Fruit fly (Drosophila melanogaster) whole organism, embryonic: ENCODE results near the gene CG11905.

Experiments used
- Adf1 ChIP-seq: fragments of 200-800 bp; sonication (Bioruptor generic); IDR thresholded peaks from 2 replicates; pipeline ENCODE4 v1.3.6; 2022; ENCODE audit warnings: missing biosample characterization, missing genetic modification characterization
- Blimp-1 ChIP-seq: fragments of 200-800 bp; sonication (Bioruptor generic); optimal IDR thresholded peaks from 3 replicates; lab custom pipeline; 2018; ENCODE audit warnings: missing biosample characterization, missing genetic modification characterization, mild to moderate bottlenecking, moderate library complexity, missing genetic modification reagents
- CG10543 ChIP-seq: fragments of 200-800 bp; sonication (Bioruptor generic); optimal IDR thresholded peaks from 3 replicates; lab custom pipeline; 2017; ENCODE audit warnings: missing biosample characterization, mild to moderate bottlenecking, missing genetic modification characterization, moderate library complexity
- CG11504 ChIP-seq: fragments of 200-800 bp; sonication (Bioruptor generic); optimal IDR thresholded peaks from 3 replicates; lab custom pipeline; 2019; ENCODE audit warnings: missing biosample characterization, mild to moderate bottlenecking, missing genetic modification characterization, moderate library complexity
- CG12155 ChIP-seq: fragments of 200-800 bp; sonication (Bioruptor generic); optimal IDR thresholded peaks from 3 replicates; lab custom pipeline; 2016; ENCODE audit warnings: missing biosample characterization, missing genetic modification characterization
- CG15011 ChIP-seq: fragments of 200-800 bp; sonication (Bioruptor generic); optimal IDR thresholded peaks from 3 replicates; lab custom pipeline; 2018; ENCODE audit warnings: missing biosample characterization, mild to moderate bottlenecking, missing genetic modification characterization
- CG1603 ChIP-seq: fragments of 200-800 bp; sonication (Bioruptor generic); optimal IDR thresholded peaks from 2 replicates; lab custom pipeline; 2019; ENCODE audit warnings: missing biosample characterization, mild to moderate bottlenecking, missing genetic modification characterization, moderate library complexity
- CG17328 ChIP-seq: fragments of 200-800 bp; sonication (Bioruptor generic); IDR thresholded peaks from 2 replicates; pipeline ENCODE4 v1.3.6; 2022; ENCODE audit warnings: missing biosample characterization, missing genetic modification characterization
- CG17612 ChIP-seq: fragments of 200-800 bp; sonication (Bioruptor generic); IDR thresholded peaks from 2 replicates; pipeline ENCODE4 v1.3.6; 2022; ENCODE audit warnings: missing biosample characterization, missing genetic modification characterization
- CG17802 ChIP-seq: fragments of 200-800 bp; sonication (Bioruptor generic); optimal IDR thresholded peaks from 2 replicates; lab custom pipeline; 2018; ENCODE audit warnings: missing biosample characterization, mild to moderate bottlenecking, missing genetic modification characterization, moderate library complexity
- CG17829 ChIP-seq: fragments of 200-800 bp; optimal IDR thresholded peaks from 2 replicates; lab custom pipeline; 2019; ENCODE audit warnings: missing biosample characterization, mild to moderate bottlenecking, missing genetic modification characterization, moderate library complexity
- CG18619 ChIP-seq: fragments of 200-800 bp; sonication (Bioruptor generic); optimal IDR thresholded peaks from 3 replicates; lab custom pipeline; 2017; ENCODE audit warnings: missing biosample characterization, mild to moderate bottlenecking, missing genetic modification characterization
- CG2678 ChIP-seq: fragments of 200-800 bp; sonication (Bioruptor generic); optimal IDR thresholded peaks from 3 replicates; lab custom pipeline; 2019; ENCODE audit warnings: missing biosample characterization, mild to moderate bottlenecking, missing genetic modification characterization, moderate library complexity
- CG30403 ChIP-seq: fragments of 200-800 bp; sonication (Bioruptor generic); optimal IDR thresholded peaks from 3 replicates; lab custom pipeline; 2016; ENCODE audit warnings: missing biosample characterization, missing genetic modification characterization
- CG31441 ChIP-seq: fragments of 200-800 bp; sonication (Bioruptor generic); IDR thresholded peaks from 2 replicates; pipeline ENCODE4 v1.3.6; 2022; ENCODE audit warnings: missing biosample characterization, missing genetic modification characterization
- CG32532 ChIP-seq: fragments of 200-800 bp; sonication (Bioruptor generic); IDR thresholded peaks from 2 replicates; pipeline ENCODE4 v1.3.6; 2022; ENCODE audit warnings: missing biosample characterization, missing genetic modification characterization
- CG3838 ChIP-seq: fragments of 200-800 bp; sonication (Bioruptor generic); optimal IDR thresholded peaks from 3 replicates; lab custom pipeline; 2016; ENCODE audit warnings: missing biosample characterization, missing genetic modification characterization
- CG3847 ChIP-seq: fragments of 200-800 bp; sonication (Bioruptor generic); IDR thresholded peaks from 2 replicates; pipeline ENCODE4 v1.3.6; 2022; ENCODE audit warnings: missing biosample characterization, missing genetic modification characterization
- CG7839 ChIP-seq: fragments of 200-800 bp; sonication (Bioruptor generic); optimal IDR thresholded peaks from 3 replicates; lab custom pipeline; 2018; ENCODE audit warnings: missing biosample characterization, mild to moderate bottlenecking, missing genetic modification characterization, moderate library complexity
- CG7963 ChIP-seq: fragments of 200-800 bp; sonication (Bioruptor generic); IDR thresholded peaks from 3 replicates; pipeline ENCODE4 v1.3.6; 2022; ENCODE audit warnings: missing biosample characterization, missing genetic modification characterization; ENCODE audit not compliant: partially characterized antibody
- CG9817 ChIP-seq: fragments of 200-800 bp; sonication (Bioruptor generic); optimal IDR thresholded peaks from 2 replicates; lab custom pipeline; 2018; ENCODE audit warnings: missing biosample characterization, mild to moderate bottlenecking, missing genetic modification characterization, moderate library complexity
- D ChIP-seq, 2 experiments: fragments of 200-800 bp in 1 of 2; fragments of >200 bp in 1 of 2; sonication (Bioruptor generic) in 1 of 2; optimal IDR thresholded peaks; 2 replicates in 1 of 2; 3 replicates in 1 of 2; lab custom pipeline; 2017; ENCODE audit warnings: mild to moderate bottlenecking in 1 of 2, missing biosample characterization in 1 of 2, missing genetic modification characterization in 1 of 2, missing genetic modification reagents in 1 of 2
- Dref ChIP-seq: fragments of 200-800 bp; sonication (Bioruptor generic); IDR thresholded peaks from 2 replicates; pipeline ENCODE4 v1.3.6; 2022; ENCODE audit warnings: missing biosample characterization, missing genetic modification characterization
- Fer1 ChIP-seq: fragments of 200-800 bp; sonication (Bioruptor generic); optimal IDR thresholded peaks from 2 replicates; lab custom pipeline; 2017; ENCODE audit warnings: missing biosample characterization, mild to moderate bottlenecking, missing genetic modification characterization
- Fer3 ChIP-seq: fragments of 200-800 bp; sonication (Bioruptor generic); optimal IDR thresholded peaks from 2 replicates; lab custom pipeline; 2018; ENCODE audit warnings: missing biosample characterization, mild to moderate bottlenecking, missing genetic modification characterization, moderate library complexity
- GATAe ChIP-seq: fragments of 200-800 bp; sonication (Bioruptor generic); conservative IDR thresholded peaks from 2 replicates; pipeline ENCODE4 v1.3.6; 2022; ENCODE audit warnings: missing biosample characterization, missing genetic modification characterization
- HmgD ChIP-seq: fragments of 200-800 bp; sonication (Bioruptor generic); optimal IDR thresholded peaks from 3 replicates; lab custom pipeline; 2016; ENCODE audit warnings: missing biosample characterization, missing genetic modification characterization
- Lpt ChIP-seq: fragments of >200 bp; optimal IDR thresholded peaks from 2 replicates; lab custom pipeline; 2018; ENCODE audit warnings: missing biosample characterization, missing genetic modification characterization
- Meics ChIP-seq: fragments of 200-800 bp; sonication (Bioruptor generic); optimal IDR thresholded peaks from 2 replicates; lab custom pipeline; 2017; ENCODE audit warnings: missing biosample characterization, mild to moderate bottlenecking, missing genetic modification characterization
- Optix ChIP-seq: fragments of 200-800 bp; sonication (Bioruptor generic); IDR thresholded peaks from 3 replicates; pipeline ENCODE4 v1.3.6; 2022; ENCODE audit warnings: missing biosample characterization, missing genetic modification characterization
- Sin3A ChIP-seq: fragments of >200 bp; optimal IDR thresholded peaks from 2 replicates; lab custom pipeline; 2018
- Sox100B ChIP-seq: fragments of 200-800 bp; sonication (Bioruptor generic); optimal IDR thresholded peaks from 3 replicates; lab custom pipeline; 2018; ENCODE audit warnings: missing biosample characterization, mild to moderate bottlenecking, missing genetic modification characterization
- Taf1 ChIP-seq: fragments of 200-800 bp; sonication (Bioruptor generic); IDR thresholded peaks from 2 replicates; pipeline ENCODE4 v1.3.6; 2022; ENCODE audit warnings: missing biosample characterization, missing genetic modification characterization
- Xrp1 ChIP-seq: fragments of 200-800 bp; sonication (Bioruptor generic); IDR thresholded peaks from 2 replicates; pipeline ENCODE4 v1.3.6; 2022; ENCODE audit warnings: missing biosample characterization, missing genetic modification characterization
- abd-A ChIP-seq: fragments of 200-800 bp; sonication (Bioruptor generic); optimal IDR thresholded peaks from 3 replicates; lab custom pipeline; 2019; ENCODE audit warnings: missing biosample characterization, mild to moderate bottlenecking, missing genetic modification characterization, moderate library complexity
- ara ChIP-seq: fragments of 200-800 bp; sonication (Bioruptor generic); IDR thresholded peaks from 2 replicates; pipeline ENCODE4 v1.3.6; 2022; ENCODE audit warnings: missing biosample characterization, missing genetic modification characterization
- ash1 ChIP-seq: fragments of 200-800 bp; sonication (Bioruptor generic); optimal IDR thresholded peaks from 2 replicates; lab custom pipeline; 2018; ENCODE audit warnings: missing biosample characterization, mild to moderate bottlenecking, missing genetic modification characterization
- cas ChIP-seq: fragments of 200-800 bp; sonication (Bioruptor generic); IDR thresholded peaks from 2 replicates; pipeline ENCODE4 v1.3.6; 2022; ENCODE audit warnings: missing biosample characterization, missing genetic modification characterization
- chinmo ChIP-seq: fragments of 200-800 bp; sonication (Bioruptor generic); IDR thresholded peaks from 4 replicates; pipeline ENCODE4 v1.3.6; 2022; ENCODE audit warnings: missing biosample characterization, missing genetic modification characterization; ENCODE audit not compliant: partially characterized antibody
- da ChIP-seq: fragments of 200-800 bp; sonication (Bioruptor generic); optimal IDR thresholded peaks from 2 replicates; lab custom pipeline; 2016; ENCODE audit warnings: missing biosample characterization, missing genetic modification characterization
- gcm ChIP-seq: fragments of 200-800 bp; sonication (Bioruptor generic); optimal IDR thresholded peaks from 2 replicates; lab custom pipeline; 2019; ENCODE audit warnings: missing biosample characterization, mild to moderate bottlenecking, missing genetic modification characterization, moderate library complexity
- hb ChIP-seq: fragments of 200-800 bp; sonication (Bioruptor generic); IDR thresholded peaks from 3 replicates; pipeline ENCODE4 v1.3.6; 2022; ENCODE audit warnings: missing biosample characterization, missing genetic modification characterization; ENCODE audit not compliant: partially characterized antibody
- her ChIP-seq: fragments of 200-800 bp; sonication (Bioruptor generic); optimal IDR thresholded peaks from 2 replicates; lab custom pipeline; 2016; ENCODE audit warnings: missing biosample characterization, missing genetic modification characterization
- odd ChIP-seq: fragments of 200-800 bp; sonication (Bioruptor generic); optimal IDR thresholded peaks from 2 replicates; lab custom pipeline; 2017; ENCODE audit warnings: missing biosample characterization, mild to moderate bottlenecking, missing genetic modification characterization
- pb ChIP-seq: fragments of 200-800 bp; sonication (Bioruptor generic); optimal IDR thresholded peaks from 3 replicates; lab custom pipeline; 2016; ENCODE audit warnings: missing biosample characterization, missing genetic modification characterization
- pfk ChIP-seq: fragments of 200-800 bp; sonication (Bioruptor generic); optimal IDR thresholded peaks from 2 replicates; lab custom pipeline; 2018; ENCODE audit warnings: missing biosample characterization, mild to moderate bottlenecking, missing genetic modification characterization, moderate library complexity
- pnt ChIP-seq: fragments of 200-800 bp; sonication (Bioruptor generic); optimal IDR thresholded peaks from 3 replicates; lab custom pipeline; 2016; ENCODE audit warnings: missing biosample characterization, missing genetic modification characterization
- ranshi ChIP-seq: fragments of 200-800 bp; sonication (Bioruptor generic); IDR thresholded peaks from 2 replicates; pipeline ENCODE4 v1.3.6; 2022; ENCODE audit warnings: missing biosample characterization, missing genetic modification characterization
- trem ChIP-seq: fragments of 200-800 bp; optimal IDR thresholded peaks from 3 replicates; lab custom pipeline; 2019; ENCODE audit warnings: missing biosample characterization, mild to moderate bottlenecking, missing genetic modification characterization, moderate library complexity
- trh ChIP-seq: fragments of 200-800 bp; sonication (Bioruptor generic); optimal IDR thresholded peaks from 2 replicates; lab custom pipeline; 2016; ENCODE audit warnings: missing biosample characterization, missing genetic modification characterization
- wek ChIP-seq: fragments of 200-800 bp; sonication (Bioruptor generic); optimal IDR thresholded peaks from 3 replicates; lab custom pipeline; 2018; ENCODE audit warnings: missing biosample characterization, mild to moderate bottlenecking, missing genetic modification characterization, moderate library complexity

The CG11905 gene

DNA sequence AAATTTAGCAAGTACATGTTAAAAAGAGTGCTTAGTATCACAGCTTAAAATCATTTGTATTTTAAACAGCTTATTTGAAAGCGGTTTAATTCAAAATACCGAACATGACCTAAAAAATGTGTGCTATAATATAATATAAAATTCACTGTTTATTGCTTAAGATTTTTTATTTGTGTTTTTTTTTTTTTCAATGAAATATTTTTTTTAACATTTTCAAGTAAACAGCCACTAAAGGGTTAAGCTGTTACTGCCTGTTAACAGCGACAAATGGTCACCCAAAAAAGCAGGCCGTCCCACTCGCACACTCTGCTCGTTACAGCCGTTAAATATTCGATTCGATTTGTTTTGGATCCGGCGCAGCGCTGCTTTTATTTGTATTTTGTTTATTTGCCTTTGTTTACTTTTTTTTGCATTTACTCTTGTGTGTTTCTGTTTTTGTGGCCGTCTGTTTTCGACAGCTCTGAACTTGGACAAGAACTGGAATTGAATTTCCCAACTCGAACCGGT, 39.4 kb upstream of the CG11905 start (continued):
- no peak for TF ChIP-seq D (optimal IDR thresholded peaks at IDR 0.05; lab: Kevin White, UChicago)
- TF ChIP-seq D (GFP tag; optimal IDR thresholded peaks at IDR 0.05; lab: Kevin White, UChicago), result no peak
- TF ChIP-seq HmgD (GFP tag; lab: Kevin White, UChicago), result no peak
- TF ChIP-seq CG15011 (GFP tag; lab: Kevin White, UChicago), result no peak
- TF ChIP-seq ranshi (GFP tag; lab: Robert Waterston, UW), result peak; percentile 71
- no peak for TF ChIP-seq trh (GFP tag; lab: Kevin White, UChicago)
- TF ChIP-seq Dref (GFP tag; lab: Robert Waterston, UW), result no peak
- no peak for TF ChIP-seq pnt (GFP tag; lab: Kevin White, UChicago)
- 0 out of 2 replicates have a peak, but pooled peaks have one; percentile 18 for TF ChIP-seq CG31441 (GFP tag; lab: Robert Waterston, UW)
- TF ChIP-seq trem (tag; lab: Kevin White, UChicago), result no peak
- peak; percentile 1 for TF ChIP-seq CG30403 (GFP tag; lab: Kevin White, UChicago)
- TF ChIP-seq CG3838 (GFP tag; lab: Kevin White, UChicago), result no peak
- TF ChIP-seq GATAe (GFP tag; lab: Robert Waterston, UW), result no peak
- TF ChIP-seq Blimp-1, result no peak
- no peak for TF ChIP-seq pb (GFP tag; lab: Kevin White, UChicago)
- TF ChIP-seq her (GFP tag; lab: Kevin White, UChicago), result no peak
- TF ChIP-seq Adf1, result peak; percentile 66
- TF ChIP-seq Fer1 (GFP tag; lab: Kevin White, UChicago), result peak; percentile 13
- TF ChIP-seq CG17612 (GFP tag; lab: Robert Waterston, UW), result no peak
- no peak for TF ChIP-seq Lpt (GFP tag; lab: Kevin White, UChicago)
- no peak for TF ChIP-seq CG7839
- TF ChIP-seq Xrp1 (GFP tag; lab: Robert Waterston, UW), result peak; percentile 16; the same call in 1 of the 2 replicates
- no peak for TF ChIP-seq CG10543 (GFP tag; lab: Kevin White, UChicago)
- peak; percentile 56; the same call in 1 of the 4 replicates for TF ChIP-seq chinmo
- no peak for TF ChIP-seq Sin3A (lab: Kevin White, UChicago)
- 0 out of 2 replicates have a peak, but pooled peaks have one; percentile 5 for TF ChIP-seq ara (GFP tag; lab: Robert Waterston, UW)
- peak; percentile 22 for TF ChIP-seq CG11504 (tag; lab: Kevin White, UChicago)
- no peak for TF ChIP-seq CG12155 (GFP tag; lab: Kevin White, UChicago)
- no peak; the same call in 1 of the 2 replicates for TF ChIP-seq CG32532 (GFP tag; lab: Robert Waterston, UW)
- no peak for TF ChIP-seq CG1603
- TF ChIP-seq CG9817 (tag; lab: Kevin White, UChicago), result no peak
- peak; percentile 15 for TF ChIP-seq Meics
- no peak for TF ChIP-seq CG17829 (tag; lab: Kevin White, UChicago)
- TF ChIP-seq Optix (GFP tag; lab: Robert Waterston, UW), result no peak
- peak; percentile 55 for TF ChIP-seq abd-A
- TF ChIP-seq cas, result no peak
- TF ChIP-seq hb (GFP tag; lab: Robert Waterston, UW), result no peak
- no peak for TF ChIP-seq CG18619
- no peak for TF ChIP-seq gcm (GFP tag; lab: Kevin White, UChicago)
- TF ChIP-seq pfk (GFP tag; lab: Kevin White, UChicago), result no peak
- no peak for TF ChIP-seq ash1
- TF ChIP-seq Taf1, result no peak
- TF ChIP-seq odd (GFP tag; lab: Kevin White, UChicago), result no peak
- no peak for TF ChIP-seq Sox100B (GFP tag; lab: Kevin White, UChicago)
- peak; percentile 24 for TF ChIP-seq Fer3 (tag; lab: Kevin White, UChicago)
- TF ChIP-seq CG17802 (tag; lab: Kevin White, UChicago), result no peak
- peak; percentile 35 for TF ChIP-seq CG2678 (tag; lab: Kevin White, UChicago)
- TF ChIP-seq CG17328 (GFP tag; lab: Robert Waterston, UW), result no peak
- no peak for TF ChIP-seq da (GFP tag; lab: Kevin White, UChicago)
- TF ChIP-seq wek, result peak; percentile 6
- TF ChIP-seq CG3847 (GFP tag; lab: Robert Waterston, UW), result no peak
- TF ChIP-seq CG7963 (GFP tag; lab: Robert Waterston, UW), result no peak
